Worm (Caenorhabditis elegans) whole organism, L4 larva: ENCODE measurements around the gene hlb-1.

Experiments
- F37D6.2 ChIP-seq: sonication (generic microtip); optimal IDR thresholded peaks from 2 replicates; lab custom pipeline; 2016; ENCODE audit warnings: mild to moderate bottlenecking, missing genetic modification characterization, missing compliant biosample characterization
- Y48G9A.11 ChIP-seq: fragments of 200-800 bp; sonication (Bioruptor generic); IDR thresholded peaks from 2 replicates; pipeline ENCODE4 v1.3.6; 2022; ENCODE audit warnings: missing genetic modification reagents, missing genetic modification characterization, missing compliant biosample characterization
- Y75B8A.6 ChIP-seq: fragments of 200-800 bp; sonication (Bioruptor generic); IDR thresholded peaks from 2 replicates; pipeline ENCODE4 v1.3.6; 2022; ENCODE audit warnings: missing genetic modification reagents, missing genetic modification characterization, missing compliant biosample characterization
- ZK546.5 ChIP-seq, 2 experiments: sonication (generic microtip); optimal IDR thresholded peaks; 2 replicates each; lab custom pipeline; 2017; ENCODE audit warnings: missing biosample characterization in 2 of 2, missing genetic modification characterization in 2 of 2
- aha-1 ChIP-seq: fragments of 150-350 bp; peaks from one replicate; lab custom pipeline; 2014; ENCODE audit warnings: missing biosample characterization, missing genetic modification characterization
- attf-4 ChIP-seq: sonication (generic microtip); optimal IDR thresholded peaks from 3 replicates; lab custom pipeline; 2017; ENCODE audit warnings: missing biosample characterization, missing genetic modification characterization
- ceh-20 ChIP-seq: fragments of 200-800 bp; sonication (Bioruptor generic); IDR thresholded peaks from 2 replicates; pipeline ENCODE4 v1.3.6; 2022; ENCODE audit warnings: missing genetic modification reagents, missing genetic modification characterization, missing compliant biosample characterization
- ceh-62 ChIP-seq: sonication (generic microtip); optimal IDR thresholded peaks from 2 replicates; lab custom pipeline; 2017; ENCODE audit warnings: missing biosample characterization, missing genetic modification characterization
- ces-1 ChIP-seq: fragments of 150-350 bp; sonication (generic microtip); optimal IDR thresholded peaks from 4 replicates; lab custom pipeline; 2014; ENCODE audit warnings: missing biosample characterization, missing genetic modification reagents, missing genetic modification characterization
- daf-16 ChIP-seq, 3 experiments: sonication (generic microtip); optimal IDR thresholded peaks; 2 replicates each; lab custom pipeline; 2016 to 2017; ENCODE audit warnings: missing genetic modification characterization in 3 of 3, missing genetic modification reagents in 3 of 3, mild to moderate bottlenecking in 2 of 3, missing compliant biosample characterization in 2 of 3, missing biosample characterization in 1 of 3, moderate library complexity in 1 of 3
- dmd-6 ChIP-seq: fragments of 200-800 bp; sonication (Bioruptor generic); IDR thresholded peaks from 2 replicates; pipeline ENCODE4 v1.3.6; 2022; ENCODE audit warnings: missing genetic modification reagents, missing genetic modification characterization, missing compliant biosample characterization
- dpl-1 ChIP-seq: fragments of 150-350 bp; optimal IDR thresholded peaks from 2 replicates; lab custom pipeline; 2014; ENCODE audit warnings: missing biosample characterization, missing genetic modification reagents, missing genetic modification characterization
- duxl-1 ChIP-seq: sonication (generic microtip); optimal IDR thresholded peaks from 2 replicates; lab custom pipeline; 2016; ENCODE audit warnings: mild to moderate bottlenecking, missing genetic modification characterization, moderate library complexity, missing compliant biosample characterization; ENCODE audit not compliant: poor library complexity
- dve-1 ChIP-seq: sonication (generic microtip); optimal IDR thresholded peaks from 2 replicates; lab custom pipeline; 2017; ENCODE audit warnings: antibody characterized with exemption, mild to moderate bottlenecking, missing genetic modification characterization, missing compliant biosample characterization; ENCODE audit not compliant: insufficient read depth
- egl-27 ChIP-seq: sonication (generic microtip); optimal IDR thresholded peaks from 3 replicates; lab custom pipeline; 2017; ENCODE audit warnings: missing biosample characterization, missing genetic modification reagents, missing genetic modification characterization
- fos-1 ChIP-seq: fragments of 150-350 bp; optimal IDR thresholded peaks from 2 replicates; lab custom pipeline; 2014; ENCODE audit warnings: missing biosample characterization, missing genetic modification characterization
- hif-1 ChIP-seq, 2 experiments: sonication (generic microtip); optimal IDR thresholded peaks; 2 replicates each; lab custom pipeline; 2016 to 2017; ENCODE audit warnings: missing compliant biosample characterization in 2 of 2, missing genetic modification characterization in 2 of 2, missing genetic modification reagents in 2 of 2, missing genotype in 2 of 2, mild to moderate bottlenecking in 1 of 2
- hmg-1.1 ChIP-seq: fragments of 200-800 bp; sonication (Bioruptor generic); IDR thresholded peaks from 2 replicates; pipeline ENCODE4 v1.3.6; 2022; ENCODE audit warnings: missing genetic modification reagents, missing genetic modification characterization, missing compliant biosample characterization
- lin-1 ChIP-seq: fragments of 200-800 bp; sonication (Bioruptor generic); IDR thresholded peaks from 2 replicates; pipeline ENCODE4 v1.3.6; 2022; ENCODE audit warnings: missing genetic modification reagents, missing genetic modification characterization, missing compliant biosample characterization
- lin-13 ChIP-seq: fragments of 150-350 bp; optimal IDR thresholded peaks from 2 replicates; lab custom pipeline; 2014; ENCODE audit warnings: missing biosample characterization, missing genetic modification reagents, missing genetic modification characterization
- lsy-2 ChIP-seq, 2 experiments: fragments of 150-350 bp in 1 of 2; sonication (generic microtip) in 1 of 2; optimal IDR thresholded peaks; 2 replicates each; lab custom pipeline; 2014 to 2017; ENCODE audit warnings: missing biosample characterization in 2 of 2, missing genetic modification characterization in 2 of 2
- madf-5 ChIP-seq, 2 experiments: fragments of 200-800 bp; sonication (Bioruptor generic); IDR thresholded peaks; 2 replicates each; pipeline ENCODE4 v1.3.6; 2022; ENCODE audit warnings: missing compliant biosample characterization in 2 of 2, missing genetic modification characterization in 2 of 2
- mxl-3 ChIP-seq: fragments of 200-800 bp; sonication (Bioruptor generic); optimal IDR thresholded peaks from 2 replicates; lab custom pipeline; 2018; ENCODE audit warnings: mild to moderate bottlenecking, missing genetic modification characterization, missing compliant biosample characterization
- nhr-10 ChIP-seq: fragments of 150-350 bp; optimal IDR thresholded peaks from 2 replicates; lab custom pipeline; 2014; ENCODE audit warnings: missing biosample characterization, missing genetic modification characterization
- nhr-237 ChIP-seq: sonication (generic microtip); optimal IDR thresholded peaks from 2 replicates; lab custom pipeline; 2017; ENCODE audit warnings: missing biosample characterization, missing genetic modification characterization
- nhr-28 ChIP-seq: fragments of 150-350 bp; optimal IDR thresholded peaks from 2 replicates; lab custom pipeline; 2014; ENCODE audit warnings: missing biosample characterization, missing genetic modification characterization
- nhr-48 ChIP-seq: sonication (generic microtip); optimal IDR thresholded peaks from 2 replicates; lab custom pipeline; 2016; ENCODE audit warnings: mild to moderate bottlenecking, missing genetic modification characterization, missing compliant biosample characterization
- pha-4 ChIP-seq, 2 experiments: fragments of 150-350 bp in 1 of 2; fragments of 200-800 bp in 1 of 2; sonication (Bioruptor generic) in 1 of 2; IDR thresholded peaks in 1 of 2; optimal IDR thresholded peaks in 1 of 2; 2 replicates each; pipeline versions ENCODE4 v1.3.6 to Lab custom; 2014 to 2022; ENCODE audit warnings: missing genetic modification characterization in 2 of 2, missing genetic modification reagents in 2 of 2, missing biosample characterization in 1 of 2, missing compliant biosample characterization in 1 of 2
- php-3 ChIP-seq: fragments of 200-800 bp; sonication (Bioruptor generic); IDR thresholded peaks from 2 replicates; pipeline ENCODE4 v1.3.6; 2022; ENCODE audit warnings: missing genetic modification reagents, missing genetic modification characterization, missing compliant biosample characterization
- pqm-1 ChIP-seq: sonication (generic microtip); optimal IDR thresholded peaks from 2 replicates; lab custom pipeline; 2017; ENCODE audit warnings: missing biosample characterization, missing genetic modification characterization
- set-16 ChIP-seq: fragments of 200-800 bp; sonication (Bioruptor generic); IDR thresholded peaks from 2 replicates; pipeline ENCODE4 v1.3.6; 2022; ENCODE audit warnings: missing genetic modification reagents, missing genetic modification characterization, missing compliant biosample characterization
- snpc-4 ChIP-seq: fragments of 150-350 bp; optimal IDR thresholded peaks from 2 replicates; lab custom pipeline; 2014; ENCODE audit warnings: missing biosample characterization, missing genetic modification characterization
- tra-1 ChIP-seq: fragments of 200-800 bp; sonication (Bioruptor generic); IDR thresholded peaks from 2 replicates; pipeline ENCODE4 v1.3.6; 2022; ENCODE audit warnings: missing genetic modification reagents, missing genetic modification characterization, missing compliant biosample characterization
- unc-130 ChIP-seq: sonication (generic microtip); optimal IDR thresholded peaks from 2 replicates; lab custom pipeline; 2016; ENCODE audit warnings: missing genetic modification reagents, missing genetic modification characterization, missing compliant biosample characterization
- unc-62 ChIP-seq, 3 experiments: fragments of 150-350 bp in 1 of 3; sonication (generic microtip); optimal IDR thresholded peaks in 2 of 3; peaks in 1 of 3; 1 replicate in 1 of 3; 2 replicates in 2 of 3; lab custom pipeline; 2014 to 2017; ENCODE audit warnings: missing biosample characterization in 3 of 3, missing genetic modification characterization in 3 of 3, missing genetic modification reagents in 3 of 3, missing genotype in 1 of 3
- vab-7 ChIP-seq: fragments of 200-800 bp; sonication (Bioruptor generic); IDR thresholded peaks from 2 replicates; pipeline ENCODE4 v1.3.6; 2022; ENCODE audit warnings: missing genetic modification reagents, missing genetic modification characterization, missing compliant biosample characterization
- zfp-2 ChIP-seq: sonication (generic microtip); optimal IDR thresholded peaks from 2 replicates; lab custom pipeline; 2016; ENCODE audit warnings: mild to moderate bottlenecking, missing genetic modification characterization, missing compliant biosample characterization
- zfp-3 ChIP-seq: fragments of 200-800 bp; sonication (Bioruptor generic); conservative IDR thresholded peaks from 2 replicates; pipeline ENCODE4 v1.3.6; 2022; ENCODE audit warnings: missing genetic modification reagents, missing genetic modification characterization, missing compliant biosample characterization
- zip-2 ChIP-seq: fragments of 150-350 bp; optimal IDR thresholded peaks from 2 replicates; lab custom pipeline; 2014; ENCODE audit warnings: missing biosample characterization, missing genetic modification characterization
- ztf-7 ChIP-seq: fragments of 150-350 bp; optimal IDR thresholded peaks from 2 replicates; lab custom pipeline; 2014; ENCODE audit warnings: missing biosample characterization, missing genetic modification characterization

The hlb-1 gene

DNA sequence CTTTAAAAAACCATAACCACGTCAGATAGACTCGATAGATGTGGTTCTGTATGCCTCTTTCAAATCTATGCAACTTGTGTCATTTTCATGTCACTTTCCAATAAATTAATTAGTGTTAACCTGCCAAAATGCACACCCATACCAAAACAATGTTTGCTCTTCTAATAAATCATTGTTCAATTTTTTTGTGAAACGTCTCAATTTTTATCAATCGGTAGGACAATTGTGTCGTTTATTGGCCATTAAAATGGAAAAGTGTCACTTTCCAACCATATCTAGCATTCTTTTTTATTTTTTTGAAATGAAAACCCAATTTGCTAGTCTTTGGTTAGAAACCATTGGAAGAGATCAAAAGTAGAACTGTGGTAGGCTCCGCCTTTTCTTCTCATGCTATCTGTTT, 32.2 kb downstream of the hlb-1 start:
- TF ChIP-seq Y75B8A.6 (GFP tag; lab: Robert Waterston, UW) (no peak), zip-2 (tag; lab: Kevin White, UChicago) (no peak), ceh-20 (GFP tag; lab: Robert Waterston, UW) (peak; percentile 91), lsy-2 (tag; optimal IDR thresholded peaks at IDR 0.05; lab: Kevin White, UChicago) (no peak), dmd-6 (GFP tag; lab: Robert Waterston, UW) (peak; percentile 72), php-3 (GFP tag; lab: Robert Waterston, UW) (peak; percentile 91), hif-1 (tag; optimal IDR thresholded peaks at IDR 0.05; lab: Kevin White, UChicago) (no peak), duxl-1 (tag; lab: Kevin White, UChicago) (no peak), aha-1 (tag; lab: Kevin White, UChicago) (no peak), dpl-1 (GFP tag; lab: Kevin White, UChicago) (no peak), lin-13 (no peak), zfp-2 (tag; lab: Kevin White, UChicago) (no peak), nhr-10 (tag; lab: Kevin White, UChicago) (no peak), ztf-7 (no peak), snpc-4 (no peak), hmg-1.1 (no peak), vab-7 (no peak), tra-1 (peak; percentile 95), pqm-1 (peak; percentile 41), zfp-3 (GFP tag; lab: Robert Waterston, UW) (no peak), unc-130 (GFP tag; lab: Kevin White, UChicago) (no peak), dve-1 (peak; percentile 16), pha-4 (GFP tag; IDR thresholded peaks at IDR 0.05; lab: Robert Waterston, UW) (no peak), pha-4 (tag; optimal IDR thresholded peaks at IDR 0.05; lab: Kevin White, UChicago) (no peak), nhr-28 (peak; percentile 44)

DNA sequence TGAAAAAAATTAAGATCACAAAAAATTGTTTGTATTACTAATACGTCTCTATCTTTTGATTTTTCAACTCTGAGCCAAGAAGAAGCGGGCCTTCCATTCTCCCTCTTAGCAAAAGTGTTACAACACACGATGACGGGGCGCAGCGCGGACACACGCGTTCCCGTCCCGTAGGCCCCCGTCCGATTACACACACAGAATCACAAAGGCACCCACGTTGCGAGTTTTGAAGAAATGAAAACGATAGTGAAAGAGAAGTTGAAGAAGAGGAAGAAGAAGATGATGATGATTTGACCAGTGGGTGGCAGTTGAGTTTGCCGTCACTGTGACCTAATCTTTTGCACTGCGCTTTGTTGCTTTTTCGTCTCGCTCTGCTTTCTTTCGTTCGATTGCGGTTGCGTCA, 36.5 kb downstream of the hlb-1 start:
- no peak for TF ChIP-seq madf-5 (GFP tag; IDR thresholded peaks at IDR 0.05; lab: Robert Waterston, UW)
- peak; percentile 90 for TF ChIP-seq mxl-3 (GFP tag; lab: Kevin White, UChicago)
- peak; percentile 29 for TF ChIP-seq nhr-28

DNA sequence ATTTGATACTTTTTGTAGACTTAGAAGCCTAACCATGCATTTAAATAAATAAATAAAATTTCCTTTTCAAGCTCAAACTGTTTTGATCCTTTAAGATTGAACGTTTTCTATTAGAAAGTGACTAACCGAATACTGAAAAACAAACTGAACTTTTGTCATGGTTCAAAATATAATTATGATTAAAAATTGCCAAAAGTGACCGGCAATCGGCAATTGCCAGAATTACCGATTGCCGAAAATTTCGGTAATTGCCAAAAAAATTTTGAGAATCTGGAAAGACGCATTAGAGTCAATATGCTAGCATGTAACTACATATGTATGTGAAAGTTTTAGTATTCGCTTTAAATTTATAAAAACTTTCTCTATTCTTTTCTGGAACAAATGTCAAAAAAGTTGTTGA, 38.9 kb downstream of the hlb-1 start, which contains the start of gene M03B6.5:
Gene M03B6.5, plus strand, starts transcription at position 301 of the 400 bp plus-strand sequence.
- TF ChIP-seq ZK546.5 (tag; optimal IDR thresholded peaks at IDR 0.05; lab: Kevin White, UChicago): no peak
- no peak for TF ChIP-seq lin-1 (GFP tag; lab: Robert Waterston, UW)
- TF ChIP-seq F37D6.2 (tag; lab: Kevin White, UChicago): no peak
- no peak for TF ChIP-seq set-16 (GFP tag; lab: Robert Waterston, UW)

DNA sequence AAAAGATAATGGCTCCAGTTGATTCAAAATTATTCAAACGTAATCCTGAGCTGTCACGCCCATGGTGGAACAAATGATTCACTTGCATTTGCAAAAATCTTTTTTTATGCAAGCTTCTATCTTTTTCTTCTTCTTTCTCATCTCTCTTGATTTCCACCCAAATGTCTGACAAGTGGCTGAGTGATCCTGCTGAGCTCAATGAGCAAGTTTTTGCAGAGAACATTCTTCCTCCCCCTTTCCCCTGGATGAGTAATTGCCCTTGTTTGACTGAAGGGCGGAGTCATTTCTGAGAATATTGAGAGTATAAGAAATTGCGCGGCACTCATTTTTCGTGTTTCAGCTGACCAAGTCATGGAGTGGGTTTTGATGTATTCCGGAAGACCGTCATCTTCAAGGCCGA, 41.3 kb downstream of the hlb-1 start, which contains the start of gene M03B6.1:
Gene M03B6.1, plus strand, starts transcription at position 334 of the 400 bp plus-strand sequence.
- no peak for TF ChIP-seq hif-1 (tag; optimal IDR thresholded peaks at IDR 0.05; lab: Kevin White, UChicago)
- TF ChIP-seq daf-16 (GFP tag; optimal IDR thresholded peaks at IDR 0.05; lab: Kevin White, UChicago): no peak
- no peak for TF ChIP-seq daf-16 (tag; optimal IDR thresholded peaks at IDR 0.05; lab: Kevin White, UChicago)
- TF ChIP-seq fos-1: no peak
- no peak for TF ChIP-seq zfp-3 (GFP tag; lab: Robert Waterston, UW)
- TF ChIP-seq vab-7: no peak
- no peak for TF ChIP-seq nhr-237 (tag; lab: Kevin White, UChicago)
- no peak for TF ChIP-seq ces-1
- no peak for TF ChIP-seq tra-1
- no peak for TF ChIP-seq unc-62 (GFP tag; optimal IDR thresholded peaks at IDR 0.05 in 1 of 2; lab: Kevin White, UChicago)
- TF ChIP-seq unc-62 (tag; optimal IDR thresholded peaks at IDR 0.05; lab: Kevin White, UChicago): no peak
- TF ChIP-seq madf-5 (GFP tag; IDR thresholded peaks at IDR 0.05; lab: Robert Waterston, UW): no peak
- no peak for TF ChIP-seq ceh-62
- no peak for TF ChIP-seq egl-27 (tag; lab: Kevin White, UChicago)
- no peak for TF ChIP-seq attf-4 (tag; lab: Kevin White, UChicago)
- no peak for TF ChIP-seq nhr-48
- no peak for TF ChIP-seq nhr-28
- TF ChIP-seq Y48G9A.11 (GFP tag; lab: Robert Waterston, UW): no peak
- no peak for TF ChIP-seq unc-130 (GFP tag; lab: Kevin White, UChicago)
- TF ChIP-seq, all 104 proteins: peak for 0
